Worm (Caenorhabditis elegans): ENCODE data around the gene ave-1.

ce11 chrIII:1508764-1509281, 13.0 kb upstream of the ave-1 start:
- no peak for TF ChIP-seq klf-2 (GFP tag; conservative IDR thresholded peaks at IDR 0.05)
- no peak for TF ChIP-seq ztf-29 (GFP tag; IDR thresholded peaks at IDR 0.05)
- TF ChIP-seq flt-1 (GFP tag; IDR thresholded peaks at IDR 0.05) = no peak
- TF ChIP-seq tab-1 (GFP tag; IDR thresholded peaks at IDR 0.05) = no peak
- no peak for TF ChIP-seq cog-1 (tag; optimal IDR thresholded peaks at IDR 0.05)

Data from whole organism, midembryonic.